Fruit fly (Drosophila melanogaster) whole organism, embryonic: ENCODE measurements around the gene tbc.
A peak's percentile ranks its signal among the peaks of the same experiment; 100 is the strongest.

ENCODE experiments used
- Blimp-1 ChIP-seq: fragments of 200-800 bp; sonication (Bioruptor generic); optimal IDR thresholded peaks from 3 replicates; lab custom pipeline; 2018; ENCODE audit warnings: missing biosample characterization, missing genetic modification characterization, mild to moderate bottlenecking, moderate library complexity, missing genetic modification reagents
- CG10209 ChIP-seq: fragments of 200-800 bp; sonication (Bioruptor generic); optimal IDR thresholded peaks from 3 replicates; lab custom pipeline; 2017; ENCODE audit warnings: missing biosample characterization, mild to moderate bottlenecking, missing genetic modification characterization, missing genetic modification reagents
- CG1024 ChIP-seq: fragments of 200-800 bp; sonication (Bioruptor generic); IDR thresholded peaks from 2 replicates; pipeline ENCODE4 v1.3.6; 2022; ENCODE audit warnings: missing biosample characterization, missing genetic modification characterization
- CG10959 ChIP-seq: fragments of 200-800 bp; sonication (Bioruptor generic); IDR thresholded peaks from 2 replicates; pipeline ENCODE4 v1.3.6; 2022; ENCODE audit warnings: missing biosample characterization, missing genetic modification characterization
- CG13287 ChIP-seq: fragments of 200-800 bp; sonication (Bioruptor generic); IDR thresholded peaks from 2 replicates; pipeline ENCODE4 v1.3.6; 2022; ENCODE audit warnings: missing biosample characterization, missing genetic modification characterization; ENCODE audit not compliant: partially characterized antibody
- CG13894 ChIP-seq: fragments of 200-800 bp; sonication (Bioruptor generic); optimal IDR thresholded peaks from 3 replicates; lab custom pipeline; 2018; ENCODE audit warnings: missing biosample characterization, mild to moderate bottlenecking, missing genetic modification characterization, moderate library complexity
- CG14710 ChIP-seq: fragments of 200-800 bp; sonication (Bioruptor generic); optimal IDR thresholded peaks from 3 replicates; lab custom pipeline; 2019; ENCODE audit warnings: missing biosample characterization, mild to moderate bottlenecking, missing genetic modification characterization, moderate library complexity
- CG16813 ChIP-seq: fragments of 200-800 bp; sonication (Bioruptor generic); IDR thresholded peaks from 3 replicates; pipeline ENCODE4 v1.3.6; 2022; ENCODE audit warnings: missing biosample characterization, missing genetic modification characterization; ENCODE audit not compliant: partially characterized antibody
- CG1792 ChIP-seq: fragments of 200-800 bp; sonication (Bioruptor generic); optimal IDR thresholded peaks from 2 replicates; lab custom pipeline; 2016; ENCODE audit warnings: missing biosample characterization, missing genetic modification characterization
- CG18619 ChIP-seq: fragments of 200-800 bp; sonication (Bioruptor generic); optimal IDR thresholded peaks from 3 replicates; lab custom pipeline; 2017; ENCODE audit warnings: missing biosample characterization, mild to moderate bottlenecking, missing genetic modification characterization
- CG2116 ChIP-seq: fragments of 200-800 bp; sonication (Bioruptor generic); optimal IDR thresholded peaks from 3 replicates; lab custom pipeline; 2018; ENCODE audit warnings: missing biosample characterization, mild to moderate bottlenecking, missing genetic modification characterization
- CG3407 ChIP-seq: fragments of 200-800 bp; sonication (Bioruptor generic); optimal IDR thresholded peaks from 2 replicates; lab custom pipeline; 2018; ENCODE audit warnings: missing biosample characterization, mild to moderate bottlenecking, missing genetic modification characterization
- CG6813 ChIP-seq: fragments of 200-800 bp; sonication (Bioruptor generic); optimal IDR thresholded peaks from 2 replicates; lab custom pipeline; 2017; ENCODE audit warnings: missing biosample characterization, missing genetic modification characterization, mild to moderate bottlenecking, moderate library complexity, missing genetic modification reagents
- CG7987 ChIP-seq: fragments of 200-800 bp; sonication (Bioruptor generic); optimal IDR thresholded peaks from 2 replicates; lab custom pipeline; 2018; ENCODE audit warnings: missing biosample characterization, mild to moderate bottlenecking, missing genetic modification characterization, moderate library complexity
- CG9797 ChIP-seq: fragments of 200-800 bp; sonication (Bioruptor generic); optimal IDR thresholded peaks from 3 replicates; lab custom pipeline; 2018; ENCODE audit warnings: missing biosample characterization, mild to moderate bottlenecking, missing genetic modification characterization
- Dp ChIP-seq: fragments of 200-800 bp; sonication (Bioruptor generic); optimal IDR thresholded peaks from 2 replicates; lab custom pipeline; 2018; ENCODE audit warnings: missing biosample characterization, mild to moderate bottlenecking, missing genetic modification characterization, moderate library complexity
- Dref ChIP-seq: fragments of 200-800 bp; sonication (Bioruptor generic); IDR thresholded peaks from 2 replicates; pipeline ENCODE4 v1.3.6; 2022; ENCODE audit warnings: missing biosample characterization, missing genetic modification characterization
- E2f2 ChIP-seq: fragments of 200-800 bp; sonication (Bioruptor generic); IDR thresholded peaks from 2 replicates; pipeline ENCODE4 v1.3.6; 2022; ENCODE audit warnings: missing biosample characterization, missing genetic modification characterization
- HLH4C ChIP-seq: fragments of 200-800 bp; sonication (Bioruptor generic); IDR thresholded peaks from 3 replicates; pipeline ENCODE4 v1.3.6; 2022; ENCODE audit warnings: missing biosample characterization, missing genetic modification characterization; ENCODE audit not compliant: partially characterized antibody
- Hr51 ChIP-seq, 2 experiments: fragments of 200-800 bp; sonication (Bioruptor generic); optimal IDR thresholded peaks; 2 replicates in 1 of 2; 3 replicates in 1 of 2; lab custom pipeline; 2016 to 2018; ENCODE audit warnings: missing biosample characterization in 2 of 2, missing genetic modification characterization in 2 of 2, mild to moderate bottlenecking in 1 of 2, moderate library complexity in 1 of 2
- Hr78 ChIP-seq, 2 experiments: fragments of 200-800 bp in 1 of 2; fragments of >200 bp in 1 of 2; sonication (Bioruptor generic) in 1 of 2; optimal IDR thresholded peaks; 2 replicates each; lab custom pipeline; 2017 to 2019; ENCODE audit warnings: missing biosample characterization in 2 of 2, missing genetic modification characterization in 2 of 2, mild to moderate bottlenecking in 1 of 2, moderate library complexity in 1 of 2
- Lim3 ChIP-seq: fragments of 200-800 bp; sonication (Bioruptor generic); IDR thresholded peaks from 2 replicates; pipeline ENCODE4 v1.3.6; 2022; ENCODE audit warnings: missing biosample characterization, missing genetic modification characterization
- MESR4 ChIP-seq: fragments of 200-800 bp; sonication (Bioruptor generic); optimal IDR thresholded peaks from 2 replicates; lab custom pipeline; 2018; ENCODE audit warnings: missing biosample characterization, mild to moderate bottlenecking, missing genetic modification characterization, moderate library complexity
- Mes4 ChIP-seq: fragments of 200-800 bp; sonication (Bioruptor generic); optimal IDR thresholded peaks from 2 replicates; lab custom pipeline; 2016; ENCODE audit warnings: missing biosample characterization, missing genetic modification characterization
- Nf-YC ChIP-seq: fragments of 200-800 bp; optimal IDR thresholded peaks from 3 replicates; lab custom pipeline; 2019; ENCODE audit warnings: missing biosample characterization, mild to moderate bottlenecking, missing genetic modification characterization, moderate library complexity
- Opbp ChIP-seq: fragments of 200-800 bp; sonication (Bioruptor generic); IDR thresholded peaks from 3 replicates; pipeline ENCODE4 v1.3.6; 2022; ENCODE audit warnings: missing biosample characterization, missing genetic modification characterization; ENCODE audit not compliant: partially characterized antibody
- PHDP ChIP-seq: fragments of 200-800 bp; sonication (Bioruptor generic); optimal IDR thresholded peaks from 3 replicates; lab custom pipeline; 2018; ENCODE audit warnings: missing biosample characterization, mild to moderate bottlenecking, missing genetic modification characterization, moderate library complexity
- Pdp1 ChIP-seq, 2 experiments: fragments of 200-800 bp; sonication (Bioruptor generic); optimal IDR thresholded peaks; 3 replicates each; lab custom pipeline; 2016; ENCODE audit warnings: missing biosample characterization in 2 of 2, missing genetic modification characterization in 2 of 2, mild to moderate bottlenecking in 1 of 2, moderate library complexity in 1 of 2
- Sox100B ChIP-seq: fragments of 200-800 bp; sonication (Bioruptor generic); optimal IDR thresholded peaks from 3 replicates; lab custom pipeline; 2018; ENCODE audit warnings: missing biosample characterization, mild to moderate bottlenecking, missing genetic modification characterization
- Sry-δ ChIP-seq: fragments of 200-800 bp; sonication (Bioruptor generic); optimal IDR thresholded peaks from 2 replicates; lab custom pipeline; 2016; ENCODE audit warnings: missing biosample characterization, missing genetic modification characterization
- Usf ChIP-seq: fragments of 200-800 bp; sonication (Bioruptor generic); optimal IDR thresholded peaks from 2 replicates; lab custom pipeline; 2017; ENCODE audit warnings: missing genotype, missing biosample characterization, missing genetic modification characterization
- amos ChIP-seq: fragments of 200-800 bp; sonication (Bioruptor generic); IDR thresholded peaks from 2 replicates; pipeline ENCODE4 v1.3.6; 2022; ENCODE audit warnings: missing biosample characterization, missing genetic modification characterization; ENCODE audit not compliant: partially characterized antibody
- ato ChIP-seq: fragments of 200-800 bp; sonication (Bioruptor generic); IDR thresholded peaks from 2 replicates; pipeline ENCODE4 v1.3.6; 2022; ENCODE audit warnings: missing biosample characterization, missing genetic modification characterization; ENCODE audit not compliant: partially characterized antibody
- cad ChIP-seq: fragments of >200 bp; optimal IDR thresholded peaks from 2 replicates; lab custom pipeline; 2017; ENCODE audit warnings: missing biosample characterization, missing genetic modification characterization
- chm ChIP-seq: fragments of 200-800 bp; sonication (Bioruptor generic); IDR thresholded peaks from 2 replicates; pipeline ENCODE4 v1.3.6; 2022; ENCODE audit warnings: missing biosample characterization, missing genetic modification characterization
- ci ChIP-seq: fragments of 200-800 bp; sonication (Bioruptor generic); IDR thresholded peaks from 3 replicates; pipeline ENCODE4 v1.3.6; 2022; ENCODE audit warnings: missing biosample characterization, missing genetic modification characterization
- crol ChIP-seq: fragments of 200-800 bp; sonication (Bioruptor generic); IDR thresholded peaks from 2 replicates; pipeline ENCODE4 v1.3.6; 2022; ENCODE audit warnings: missing biosample characterization, missing genetic modification characterization
- crp ChIP-seq, 2 experiments: fragments of 200-800 bp; sonication (Bioruptor generic); optimal IDR thresholded peaks; 2 replicates in 1 of 2; 3 replicates in 1 of 2; lab custom pipeline; 2017; ENCODE audit warnings: missing biosample characterization in 2 of 2, missing genetic modification characterization in 2 of 2, mild to moderate bottlenecking in 1 of 2, moderate library complexity in 1 of 2
- eyg ChIP-seq: fragments of 200-800 bp; sonication (Bioruptor generic); optimal IDR thresholded peaks from 3 replicates; lab custom pipeline; 2016; ENCODE audit warnings: missing biosample characterization, missing genetic modification characterization
- grn ChIP-seq: fragments of 200-800 bp; sonication (Bioruptor generic); optimal IDR thresholded peaks from 3 replicates; lab custom pipeline; 2017; ENCODE audit warnings: missing biosample characterization, missing genetic modification characterization
- ind ChIP-seq: fragments of 200-800 bp; sonication (Bioruptor generic); optimal IDR thresholded peaks from 3 replicates; lab custom pipeline; 2016; ENCODE audit warnings: missing biosample characterization, missing genetic modification characterization
- p53 ChIP-seq: fragments of 200-800 bp; sonication (Bioruptor generic); optimal IDR thresholded peaks from 2 replicates; lab custom pipeline; 2016; ENCODE audit warnings: missing biosample characterization, missing genetic modification characterization
- pho ChIP-seq: fragments of 200-800 bp; sonication (Bioruptor generic); optimal IDR thresholded peaks from 2 replicates; lab custom pipeline; 2016; ENCODE audit warnings: missing biosample characterization, missing genetic modification characterization
- rib ChIP-seq: fragments of 200-800 bp; sonication (Bioruptor generic); IDR thresholded peaks from 2 replicates; pipeline ENCODE4 v1.3.6; 2022; ENCODE audit warnings: missing biosample characterization, missing genetic modification characterization
- row ChIP-seq: fragments of 200-800 bp; sonication (Bioruptor generic); IDR thresholded peaks from 3 replicates; pipeline ENCODE4 v1.3.6; 2022; ENCODE audit warnings: missing biosample characterization, missing genetic modification characterization
- sc ChIP-seq, 3 experiments: fragments of >200 bp in 2 of 3; fragments of 200-800 bp in 1 of 3; sonication (Bioruptor generic) in 1 of 3; optimal IDR thresholded peaks; 2 replicates in 2 of 3; 3 replicates in 1 of 3; lab custom pipeline; 2017; ENCODE audit warnings: mild to moderate bottlenecking in 1 of 3, missing biosample characterization in 1 of 3, missing genetic modification characterization in 1 of 3, missing genetic modification reagents in 1 of 3
- sna ChIP-seq: fragments of 200-800 bp; sonication (Bioruptor generic); IDR thresholded peaks from 2 replicates; pipeline ENCODE4 v1.3.6; 2022; ENCODE audit warnings: missing biosample characterization, missing genetic modification characterization; ENCODE audit not compliant: partially characterized antibody
- vnd ChIP-seq: fragments of 200-800 bp; sonication (Bioruptor generic); IDR thresholded peaks from 3 replicates; pipeline ENCODE4 v1.3.6; 2022; ENCODE audit warnings: missing biosample characterization, missing genetic modification characterization; ENCODE audit not compliant: partially characterized antibody

The tbc gene

dm6 chrX:20426818-20427217, 22.3 kb upstream of the tbc start, which contains the start of gene CG15456:
CG15456 (minus strand) TSS chrX:20427042.
- no peak for TF ChIP-seq CG9797 (GFP tag; lab: Kevin White, UChicago)
- no peak for TF ChIP-seq CG3407
- no peak for TF ChIP-seq ind
- TF ChIP-seq PHDP = no peak
- TF ChIP-seq E2f2 (GFP tag; lab: Robert Waterston, UW) = peak; percentile 90
- TF ChIP-seq CG16813 (GFP tag; lab: Robert Waterston, UW) = peak; percentile 64
- TF ChIP-seq Dp (GFP tag; lab: Kevin White, UChicago) = peak; percentile 82
- TF ChIP-seq Nf-YC (tag; lab: Kevin White, UChicago) = no peak
- TF ChIP-seq CG1024 = no peak
- TF ChIP-seq amos = peak; percentile 44; the same call in 1 of the 2 replicates
- no peak for TF ChIP-seq rib (GFP tag; lab: Robert Waterston, UW)
- TF ChIP-seq CG13287 (GFP tag; lab: Robert Waterston, UW) = peak; percentile 78
- no peak for TF ChIP-seq CG18619 (GFP tag; lab: Kevin White, UChicago)
- TF ChIP-seq grn (GFP tag; lab: Kevin White, UChicago) = no peak
- TF ChIP-seq Hr51 (GFP tag; optimal IDR thresholded peaks at IDR 0.05; lab: Kevin White, UChicago) = no peak
- TF ChIP-seq sna = peak; percentile 41
- TF ChIP-seq vnd (GFP tag; lab: Robert Waterston, UW) = peak; percentile 59; the same call in 2 of the 3 replicates
- TF ChIP-seq Mes4 (GFP tag; lab: Kevin White, UChicago) = no peak
- TF ChIP-seq chm = no peak
- TF ChIP-seq CG14710 = peak; percentile 10
- TF ChIP-seq crp (GFP tag; optimal IDR thresholded peaks at IDR 0.05; lab: Kevin White, UChicago) = peak; percentile 40 to 89
- TF ChIP-seq Pdp1 (GFP tag; optimal IDR thresholded peaks at IDR 0.05; lab: Kevin White, UChicago) = peak in 1 of 2 experiments; percentile 97
- TF ChIP-seq p53 (GFP tag; lab: Kevin White, UChicago) = no peak
- peak; percentile 73; the same call in 2 of the 3 replicates for TF ChIP-seq Opbp (GFP tag; lab: Robert Waterston, UW)
- no peak for TF ChIP-seq CG7987 (GFP tag; lab: Kevin White, UChicago)
- no peak for TF ChIP-seq pho
- peak; percentile 14 for TF ChIP-seq Sry-δ (GFP tag; lab: Kevin White, UChicago)
- TF ChIP-seq Sox100B (GFP tag; lab: Kevin White, UChicago) = no peak
- no peak for TF ChIP-seq CG1792
- no peak for TF ChIP-seq eyg (GFP tag; lab: Kevin White, UChicago)
- no peak for TF ChIP-seq Blimp-1 (GFP tag; lab: Kevin White, UChicago)
- TF ChIP-seq MESR4 (GFP tag; lab: Kevin White, UChicago) = peak; percentile 46
- TF ChIP-seq ato (GFP tag; lab: Robert Waterston, UW) = peak; percentile 88
- no peak for TF ChIP-seq Lim3
- peak; percentile 61 for TF ChIP-seq HLH4C (GFP tag; lab: Robert Waterston, UW)
- TF ChIP-seq ci (GFP tag; lab: Robert Waterston, UW) = no peak
- peak; percentile 61 for TF ChIP-seq CG2116
- no peak for TF ChIP-seq row (GFP tag; lab: Robert Waterston, UW)
- TF ChIP-seq Hr78 (GFP tag; optimal IDR thresholded peaks at IDR 0.05; lab: Kevin White, UChicago) = no peak
- TF ChIP-seq CG6813 (GFP tag; lab: Kevin White, UChicago) = no peak
- TF ChIP-seq sc (optimal IDR thresholded peaks at IDR 0.05; lab: Kevin White, UChicago) = no peak
- TF ChIP-seq sc (GFP tag; optimal IDR thresholded peaks at IDR 0.05; lab: Kevin White, UChicago) = no peak
- TF ChIP-seq Dref (GFP tag; lab: Robert Waterston, UW) = peak; percentile 59
- no peak for TF ChIP-seq CG13894 (tag; lab: Kevin White, UChicago)
- TF ChIP-seq CG10959 (GFP tag; lab: Robert Waterston, UW) = no peak
- TF ChIP-seq cad (GFP tag; lab: Kevin White, UChicago) = no peak
- TF ChIP-seq Usf (GFP tag; lab: Kevin White, UChicago) = no peak
- no peak for TF ChIP-seq CG10209 (GFP tag; lab: Kevin White, UChicago)
- TF ChIP-seq crol (GFP tag; lab: Robert Waterston, UW) = no peak
